Worm (Caenorhabditis elegans) whole organism, late embryonic: ENCODE data around the gene C13B4.1.

Experiments
- C08G9.2 ChIP-seq: sonication (generic microtip); optimal IDR thresholded peaks from 2 replicates; lab custom pipeline; 2016; ENCODE audit warnings: mild to moderate bottlenecking, missing genetic modification characterization, moderate library complexity, missing compliant biosample characterization
- C38D4.7 ChIP-seq: fragments of 200-800 bp; sonication (Bioruptor generic); optimal IDR thresholded peaks from 2 replicates; lab custom pipeline; 2018; ENCODE audit warnings: mild to moderate bottlenecking, missing genetic modification characterization, moderate library complexity, missing compliant biosample characterization
- K09A11.1 ChIP-seq: sonication (generic microtip); optimal IDR thresholded peaks from 2 replicates; lab custom pipeline; 2017; ENCODE audit warnings: antibody characterized with exemption, mild to moderate bottlenecking, missing genetic modification characterization, missing compliant biosample characterization; ENCODE audit not compliant: insufficient read depth
- T23F11.4 ChIP-seq: fragments of 200-800 bp; sonication (Bioruptor generic); optimal IDR thresholded peaks from 2 replicates; lab custom pipeline; 2018; ENCODE audit warnings: mild to moderate bottlenecking, missing genetic modification characterization, missing compliant biosample characterization
- ceh-14 ChIP-seq: sonication (generic microtip); optimal IDR thresholded peaks from 2 replicates; lab custom pipeline; 2016; ENCODE audit warnings: missing genotype, missing genetic modification characterization, missing compliant biosample characterization
- ceh-19 ChIP-seq: fragments of 200-800 bp; sonication (Bioruptor generic); optimal IDR thresholded peaks from 2 replicates; lab custom pipeline; 2018; ENCODE audit warnings: mild to moderate bottlenecking, missing genetic modification characterization, missing compliant biosample characterization
- ceh-31 ChIP-seq: sonication (generic microtip); optimal IDR thresholded peaks from 2 replicates; lab custom pipeline; 2016; ENCODE audit warnings: missing genetic modification characterization, missing compliant biosample characterization
- ceh-45 ChIP-seq: fragments of 200-800 bp; sonication (Bioruptor generic); IDR thresholded peaks from 2 replicates; pipeline ENCODE4 v1.3.6; 2022; ENCODE audit warnings: missing genetic modification reagents, missing genetic modification characterization, missing compliant biosample characterization
- ceh-48 ChIP-seq: sonication (generic microtip); optimal IDR thresholded peaks from 2 replicates; lab custom pipeline; 2016; ENCODE audit warnings: missing genetic modification characterization, inconsistent platforms, missing compliant biosample characterization
- ceh-9 ChIP-seq: sonication (generic microtip); optimal IDR thresholded peaks from 2 replicates; lab custom pipeline; 2016; ENCODE audit warnings: mild to moderate bottlenecking, missing genetic modification characterization, inconsistent platforms, missing compliant biosample characterization
- dmd-4 ChIP-seq: sonication (generic microtip); optimal IDR thresholded peaks from 2 replicates; lab custom pipeline; 2016; ENCODE audit warnings: borderline replicate concordance, missing genetic modification characterization, missing compliant biosample characterization
- elt-2 ChIP-seq: sonication (generic microtip); optimal IDR thresholded peaks from 2 replicates; lab custom pipeline; 2016; ENCODE audit warnings: missing genetic modification reagents, missing genetic modification characterization, missing compliant biosample characterization
- elt-4 ChIP-seq: sonication (generic microtip); optimal IDR thresholded peaks from 2 replicates; lab custom pipeline; 2016; ENCODE audit warnings: missing genetic modification characterization, missing compliant biosample characterization
- eyg-1 ChIP-seq: sonication (generic microtip); optimal IDR thresholded peaks from 2 replicates; lab custom pipeline; 2016; ENCODE audit warnings: missing genotype, missing genetic modification characterization, missing compliant biosample characterization
- fkh-6 ChIP-seq: sonication (generic microtip); optimal IDR thresholded peaks from 2 replicates; lab custom pipeline; 2016; ENCODE audit warnings: missing genetic modification characterization, missing compliant biosample characterization
- gmeb-2 ChIP-seq: sonication (generic microtip); optimal IDR thresholded peaks from 2 replicates; lab custom pipeline; 2016; ENCODE audit warnings: missing genetic modification characterization, inconsistent platforms, missing compliant biosample characterization
- hlh-13 ChIP-seq: fragments of 200-800 bp; sonication (Bioruptor generic); optimal IDR thresholded peaks from 2 replicates; lab custom pipeline; 2018; ENCODE audit warnings: mild to moderate bottlenecking, missing genetic modification characterization, missing compliant biosample characterization
- hlh-6 ChIP-seq: sonication (generic microtip); optimal IDR thresholded peaks from 2 replicates; lab custom pipeline; 2016; ENCODE audit warnings: missing genotype, missing genetic modification characterization, missing compliant biosample characterization
- lim-6 ChIP-seq: sonication (generic microtip); optimal IDR thresholded peaks from 2 replicates; lab custom pipeline; 2016; ENCODE audit warnings: missing genetic modification characterization, missing compliant biosample characterization
- madf-2 ChIP-seq: sonication (generic microtip); optimal IDR thresholded peaks from 2 replicates; lab custom pipeline; 2017; ENCODE audit warnings: missing genetic modification characterization, missing compliant biosample characterization
- mec-3 ChIP-seq: sonication (generic microtip); optimal IDR thresholded peaks from 2 replicates; lab custom pipeline; 2016; ENCODE audit warnings: borderline replicate concordance, missing genetic modification characterization, missing compliant biosample characterization
- nfya-1 ChIP-seq: sonication (generic microtip); optimal IDR thresholded peaks from 2 replicates; lab custom pipeline; 2017; ENCODE audit warnings: missing genetic modification characterization, mild to moderate bottlenecking, missing compliant biosample characterization, antibody characterized with exemption, moderate library complexity
- nhr-232 ChIP-seq: sonication (generic microtip); optimal IDR thresholded peaks from 2 replicates; lab custom pipeline; 2016; ENCODE audit warnings: missing genetic modification characterization, missing compliant biosample characterization
- npax-4 ChIP-seq: sonication (generic microtip); optimal IDR thresholded peaks from 2 replicates; lab custom pipeline; 2016; ENCODE audit warnings: missing genetic modification characterization, missing compliant biosample characterization
- pat-9 ChIP-seq: fragments of 200-800 bp; sonication (Bioruptor generic); optimal IDR thresholded peaks from 2 replicates; lab custom pipeline; 2018; ENCODE audit warnings: mild to moderate bottlenecking, missing genetic modification characterization, moderate library complexity, missing compliant biosample characterization
- pax-1 ChIP-seq: fragments of 150-350 bp; optimal IDR thresholded peaks from 2 replicates; lab custom pipeline; 2014; ENCODE audit warnings: missing biosample characterization, missing genetic modification characterization
- pha-2 ChIP-seq: sonication (generic microtip); optimal IDR thresholded peaks from 2 replicates; lab custom pipeline; 2017; ENCODE audit warnings: mild to moderate bottlenecking, missing genetic modification characterization, missing compliant biosample characterization
- pha-4 ChIP-seq: fragments of 150-350 bp; optimal IDR thresholded peaks from 2 replicates; lab custom pipeline; 2018; ENCODE audit warnings: missing biosample characterization, missing genetic modification reagents, missing genetic modification characterization
- pros-1 ChIP-seq: fragments of 150-350 bp; optimal IDR thresholded peaks from 2 replicates; lab custom pipeline; 2014; ENCODE audit warnings: missing biosample characterization, missing genetic modification reagents, missing genetic modification characterization
- rnt-1 ChIP-seq: sonication (generic microtip); optimal IDR thresholded peaks from 2 replicates; lab custom pipeline; 2016; ENCODE audit warnings: missing genetic modification characterization, missing compliant biosample characterization
- sox-4 ChIP-seq: sonication (generic microtip); optimal IDR thresholded peaks from 2 replicates; lab custom pipeline; 2017; ENCODE audit warnings: mild to moderate bottlenecking, missing genetic modification characterization, inconsistent platforms, missing compliant biosample characterization
- tbx-2 ChIP-seq: sonication (generic microtip); optimal IDR thresholded peaks from 2 replicates; lab custom pipeline; 2016; ENCODE audit warnings: missing genetic modification characterization, missing compliant biosample characterization
- tbx-7 ChIP-seq: sonication (generic microtip); optimal IDR thresholded peaks from 2 replicates; lab custom pipeline; 2016; ENCODE audit warnings: missing genotype, missing genetic modification characterization, missing compliant biosample characterization
- unc-3 ChIP-seq, 2 experiments: fragments of 200-800 bp in 1 of 2; sonication (Bioruptor generic) in 1 of 2; sonication (generic microtip) in 1 of 2; conservative IDR thresholded peaks in 1 of 2; optimal IDR thresholded peaks in 1 of 2; 2 replicates each; pipeline versions ENCODE4 v1.3.6 to Lab custom; 2016 to 2022; ENCODE audit warnings: missing compliant biosample characterization in 2 of 2, missing genetic modification characterization in 2 of 2, missing genetic modification reagents in 1 of 2
- unc-42 ChIP-seq: sonication (generic microtip); optimal IDR thresholded peaks from 2 replicates; lab custom pipeline; 2016; ENCODE audit warnings: missing genotype, missing genetic modification characterization, missing compliant biosample characterization
- unc-55 ChIP-seq: sonication (generic microtip); optimal IDR thresholded peaks from 2 replicates; lab custom pipeline; 2017; ENCODE audit warnings: missing biosample characterization, missing genetic modification reagents, missing genetic modification characterization
- unc-86 ChIP-seq: sonication (generic microtip); optimal IDR thresholded peaks from 2 replicates; lab custom pipeline; 2016; ENCODE audit warnings: missing genetic modification characterization, missing compliant biosample characterization
- ztf-16 ChIP-seq: sonication (generic microtip); optimal IDR thresholded peaks from 2 replicates; lab custom pipeline; 2017; ENCODE audit warnings: missing genetic modification characterization, missing compliant biosample characterization

C13B4.1 gene

DNA sequence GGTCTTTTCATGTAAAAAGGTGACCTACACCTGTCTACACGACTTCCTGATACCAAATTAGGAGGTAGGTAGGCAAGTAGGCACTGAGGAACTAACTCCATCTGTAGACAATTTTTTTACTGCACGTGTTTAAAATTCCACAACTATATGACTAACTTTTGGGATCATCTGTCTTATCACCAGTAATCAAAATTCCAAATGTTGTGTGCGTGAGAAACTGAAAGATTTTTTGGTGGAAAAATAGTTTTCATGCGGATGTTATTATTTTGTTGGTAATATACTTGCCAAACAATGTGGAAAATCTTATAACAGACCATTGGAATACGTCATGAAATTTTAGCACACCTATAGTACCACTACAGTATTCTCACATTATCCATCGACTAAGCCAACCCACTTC lies 31.8 kb upstream of the C13B4.1 start, which contains the start of gene K10H10.13:
Gene K10H10.13, minus strand, starts transcription at position 101 of the 400 bp plus-strand sequence.
- no peak for TF ChIP-seq gmeb-2
- TF ChIP-seq pat-9: no peak
- no peak for TF ChIP-seq elt-2 (tag; lab: Kevin White, UChicago)
- TF ChIP-seq elt-4 (tag; lab: Kevin White, UChicago): no peak
- TF ChIP-seq eyg-1 (tag; lab: Kevin White, UChicago): no peak
- TF ChIP-seq tbx-7 (tag; lab: Kevin White, UChicago): no peak
- no peak for TF ChIP-seq madf-2 (tag; lab: Kevin White, UChicago)
- TF ChIP-seq dmd-4 (tag; lab: Kevin White, UChicago): no peak
- TF ChIP-seq ceh-48: no peak
- no peak for TF ChIP-seq rnt-1 (tag; lab: Kevin White, UChicago)
- TF ChIP-seq ceh-19 (GFP tag; lab: Kevin White, UChicago): no peak
- no peak for TF ChIP-seq unc-3 (GFP tag; conservative IDR thresholded peaks at IDR 0.05; lab: Robert Waterston, UW)
- no peak for TF ChIP-seq unc-3 (tag; optimal IDR thresholded peaks at IDR 0.05; lab: Kevin White, UChicago)
- TF ChIP-seq ceh-45 (GFP tag; lab: Robert Waterston, UW): no peak
- TF ChIP-seq sox-4 (tag; lab: Kevin White, UChicago): no peak
- no peak for TF ChIP-seq fkh-6 (tag; lab: Kevin White, UChicago)

- no peak for TF ChIP-seq pha-4 (tag; lab: Kevin White, UChicago)
- TF ChIP-seq elt-2 (tag; lab: Kevin White, UChicago): peak; percentile 66
- TF ChIP-seq ceh-31 (tag; lab: Kevin White, UChicago): no peak
- no peak for TF ChIP-seq ceh-9 (tag; lab: Kevin White, UChicago)
- TF ChIP-seq unc-86 (tag; lab: Kevin White, UChicago): no peak
- TF ChIP-seq tbx-2: no peak
- no peak for TF ChIP-seq C08G9.2 (tag; lab: Kevin White, UChicago)
- no peak for TF ChIP-seq unc-42 (tag; lab: Kevin White, UChicago)
Observed at ce11 chrII:14510162-14510561, 30.7 kb upstream of the C13B4.1 start.

ce11 chrII:14507563-14507962 lies 28.1 kb upstream of the C13B4.1 start, which contains the start of the genes K10H10.7 and K10H10.10:
Gene K10H10.7 (minus strand): TSS chrII:14507663.
Gene K10H10.10 (plus strand): TSS chrII:14507766.
- no peak for TF ChIP-seq pax-1 (tag; lab: Kevin White, UChicago)
- no peak for TF ChIP-seq sox-4 (tag; lab: Kevin White, UChicago)
- TF ChIP-seq nhr-232 (tag; lab: Kevin White, UChicago): no peak
- TF ChIP-seq pha-2 (tag; lab: Kevin White, UChicago): no peak
- no peak for TF ChIP-seq unc-42 (tag; lab: Kevin White, UChicago)
- no peak for TF ChIP-seq gmeb-2
- no peak for TF ChIP-seq nfya-1 (tag; lab: Kevin White, UChicago)
- TF ChIP-seq hlh-13 (GFP tag; lab: Kevin White, UChicago): no peak
- TF ChIP-seq lim-6 (tag; lab: Kevin White, UChicago): no peak
- no peak for TF ChIP-seq mec-3 (tag; lab: Kevin White, UChicago)
- TF ChIP-seq pros-1: no peak
- no peak for TF ChIP-seq hlh-6 (tag; lab: Kevin White, UChicago)

- no peak for TF ChIP-seq T23F11.4
- no peak for TF ChIP-seq unc-55
- no peak for TF ChIP-seq K09A11.1 (tag; lab: Kevin White, UChicago)
- TF ChIP-seq ztf-16 (tag; lab: Kevin White, UChicago): no peak
- TF ChIP-seq ceh-31 (tag; lab: Kevin White, UChicago): no peak
- no peak for TF ChIP-seq unc-42 (tag; lab: Kevin White, UChicago)
- no peak for TF ChIP-seq elt-4 (tag; lab: Kevin White, UChicago)
- no peak for TF ChIP-seq eyg-1 (tag; lab: Kevin White, UChicago)
- TF ChIP-seq ceh-14: no peak
- TF ChIP-seq nfya-1 (tag; lab: Kevin White, UChicago): no peak
- TF ChIP-seq unc-3 (GFP tag; conservative IDR thresholded peaks at IDR 0.05; lab: Robert Waterston, UW): no peak
- TF ChIP-seq unc-3 (tag; optimal IDR thresholded peaks at IDR 0.05; lab: Kevin White, UChicago): no peak
- TF ChIP-seq elt-2 (tag; lab: Kevin White, UChicago): no peak
- no peak for TF ChIP-seq npax-4
- no peak for TF ChIP-seq C38D4.7
- TF ChIP-seq ceh-45 (GFP tag; lab: Robert Waterston, UW): no peak
- no peak for TF ChIP-seq ceh-19 (GFP tag; lab: Kevin White, UChicago)
- TF ChIP-seq lim-6 (tag; lab: Kevin White, UChicago): no peak
Observed at ce11 chrII:14506245-14506644, 26.8 kb upstream of the C13B4.1 start, which contains the start of gene K10H10.12. Gene K10H10.12 (minus strand): TSS chrII:14506345.
